Worm (Caenorhabditis elegans): Measurements from ENCODE around the gene T27D12.6.

ce11 chrII:11835208-11835607 is at the start of gene T27D12.6:
- TF ChIP-seq lin-11 (tag; optimal IDR thresholded peaks at IDR 0.05) (no peak), madf-2 (tag; optimal IDR thresholded peaks at IDR 0.05) (no peak), ceh-22 (tag; optimal IDR thresholded peaks at IDR 0.05) (no peak), pax-1 (tag; optimal IDR thresholded peaks at IDR 0.05) (no peak), unc-55 (GFP tag; optimal IDR thresholded peaks at IDR 0.05) (no peak), ets-4 (tag; optimal IDR thresholded peaks at IDR 0.05) (no peak), odd-2 (tag; optimal IDR thresholded peaks at IDR 0.05) (no peak), npax-4 (tag; optimal IDR thresholded peaks at IDR 0.05) (no peak)

Measured in whole organism, late embryonic.